Worm (Caenorhabditis elegans) whole organism, L4 larva: ENCODE results near the gene C45G9.9.
A peak's percentile ranks its signal among the peaks of the same experiment; 100 is the strongest.

ENCODE experiments used
- F10B5.3 ChIP-seq: sonication (generic microtip); optimal IDR thresholded peaks from 2 replicates; lab custom pipeline; 2016; ENCODE audit warnings: mild to moderate bottlenecking, missing genetic modification characterization, missing compliant biosample characterization
- F26F4.8 ChIP-seq: fragments of 200-800 bp; sonication (Bioruptor generic); conservative IDR thresholded peaks from 2 replicates; pipeline ENCODE4 v1.3.6; 2022; ENCODE audit warnings: missing genetic modification characterization, missing compliant biosample characterization
- F44E2.7 ChIP-seq: fragments of 200-800 bp; sonication (Bioruptor generic); IDR thresholded peaks from 2 replicates; pipeline ENCODE4 v2.1.2; 2022; ENCODE audit warnings: missing genetic modification characterization, missing compliant biosample characterization
- F49E8.2 ChIP-seq: sonication (generic microtip); optimal IDR thresholded peaks from 2 replicates; lab custom pipeline; 2016; ENCODE audit warnings: missing compliant biosample characterization, mild to moderate bottlenecking, missing genetic modification characterization, borderline replicate concordance
- R02D3.7 ChIP-seq: fragments of 150-350 bp; sonication (generic microtip); optimal IDR thresholded peaks from 3 replicates; lab custom pipeline; 2014; ENCODE audit warnings: missing biosample characterization, missing genetic modification characterization
- T20F7.1 ChIP-seq: fragments of 200-800 bp; sonication (Bioruptor generic); optimal IDR thresholded peaks from 2 replicates; lab custom pipeline; 2018; ENCODE audit warnings: mild to moderate bottlenecking, missing genetic modification characterization, missing compliant biosample characterization
- Y105C5A.15 ChIP-seq: fragments of 200-800 bp; sonication (Bioruptor generic); IDR thresholded peaks from 2 replicates; pipeline ENCODE4 v1.3.6; 2022; ENCODE audit warnings: missing genetic modification characterization, missing compliant biosample characterization
- Y75B8A.6 ChIP-seq: fragments of 200-800 bp; sonication (Bioruptor generic); IDR thresholded peaks from 2 replicates; pipeline ENCODE4 v1.3.6; 2022; ENCODE audit warnings: missing genetic modification reagents, missing genetic modification characterization, missing compliant biosample characterization
- ama-1 ChIP-seq: fragments of 150-350 bp; optimal IDR thresholded peaks from 2 replicates; lab custom pipeline; 2014; ENCODE audit warnings: inconsistent platforms, mixed read lengths
- arid-1 ChIP-seq: fragments of 200-800 bp; sonication (Bioruptor generic); conservative IDR thresholded peaks from 2 replicates; pipeline ENCODE4 v1.3.6; 2022; ENCODE audit warnings: missing genetic modification reagents, missing genetic modification characterization, missing compliant biosample characterization
- ceh-28 ChIP-seq: fragments of 150-350 bp; optimal IDR thresholded peaks from 2 replicates; lab custom pipeline; 2014; ENCODE audit warnings: missing biosample characterization, missing genetic modification reagents, missing genetic modification characterization
- ceh-44 ChIP-seq: fragments of 200-800 bp; sonication (Bioruptor generic); IDR thresholded peaks from 2 replicates; pipeline ENCODE4 v1.3.6; 2022; ENCODE audit warnings: missing genetic modification reagents, missing genetic modification characterization, missing compliant biosample characterization
- daf-16 ChIP-seq, 3 experiments: sonication (generic microtip); optimal IDR thresholded peaks; 2 replicates each; lab custom pipeline; 2016 to 2017; ENCODE audit warnings: missing genetic modification characterization in 3 of 3, missing genetic modification reagents in 3 of 3, mild to moderate bottlenecking in 2 of 3, missing compliant biosample characterization in 2 of 3, missing biosample characterization in 1 of 3, moderate library complexity in 1 of 3
- daf-19 ChIP-seq: fragments of 200-800 bp; sonication (Bioruptor generic); conservative IDR thresholded peaks from 2 replicates; pipeline ENCODE4 v1.3.6; 2022; ENCODE audit warnings: missing genetic modification characterization, missing compliant biosample characterization
- dmd-8 ChIP-seq: fragments of 200-800 bp; sonication (Bioruptor generic); IDR thresholded peaks from 2 replicates; pipeline ENCODE4 v1.3.6; 2022; ENCODE audit warnings: missing genetic modification characterization, missing compliant biosample characterization
- dpl-1 ChIP-seq: fragments of 150-350 bp; optimal IDR thresholded peaks from 2 replicates; lab custom pipeline; 2014; ENCODE audit warnings: missing biosample characterization, missing genetic modification reagents, missing genetic modification characterization
- duxl-1 ChIP-seq: sonication (generic microtip); optimal IDR thresholded peaks from 2 replicates; lab custom pipeline; 2016; ENCODE audit warnings: mild to moderate bottlenecking, missing genetic modification characterization, moderate library complexity, missing compliant biosample characterization; ENCODE audit not compliant: poor library complexity
- dve-1 ChIP-seq: sonication (generic microtip); optimal IDR thresholded peaks from 2 replicates; lab custom pipeline; 2017; ENCODE audit warnings: antibody characterized with exemption, mild to moderate bottlenecking, missing genetic modification characterization, missing compliant biosample characterization; ENCODE audit not compliant: insufficient read depth
- egl-27 ChIP-seq: sonication (generic microtip); optimal IDR thresholded peaks from 3 replicates; lab custom pipeline; 2017; ENCODE audit warnings: missing biosample characterization, missing genetic modification reagents, missing genetic modification characterization
- egl-43 ChIP-seq: fragments of 200-800 bp; sonication (Bioruptor generic); IDR thresholded peaks from 2 replicates; pipeline ENCODE4 v1.3.6; 2022; ENCODE audit warnings: missing genetic modification reagents, missing genetic modification characterization, missing compliant biosample characterization
- fkh-10 ChIP-seq: fragments of 150-350 bp; optimal IDR thresholded peaks from 2 replicates; lab custom pipeline; 2014; ENCODE audit warnings: missing biosample characterization, missing genetic modification reagents, missing genetic modification characterization
- hif-1 ChIP-seq, 2 experiments: sonication (generic microtip); optimal IDR thresholded peaks; 2 replicates each; lab custom pipeline; 2016 to 2017; ENCODE audit warnings: missing compliant biosample characterization in 2 of 2, missing genetic modification characterization in 2 of 2, missing genetic modification reagents in 2 of 2, missing genotype in 2 of 2, mild to moderate bottlenecking in 1 of 2
- hlh-11 ChIP-seq: fragments of 200-800 bp; sonication (Bioruptor generic); optimal IDR thresholded peaks from 2 replicates; lab custom pipeline; 2018; ENCODE audit warnings: mild to moderate bottlenecking, missing genetic modification characterization, missing compliant biosample characterization
- lin-13 ChIP-seq: fragments of 150-350 bp; optimal IDR thresholded peaks from 2 replicates; lab custom pipeline; 2014; ENCODE audit warnings: missing biosample characterization, missing genetic modification reagents, missing genetic modification characterization
- lin-38 ChIP-seq: fragments of 200-800 bp; sonication (Bioruptor generic); IDR thresholded peaks from 2 replicates; pipeline ENCODE4 v1.3.6; 2022; ENCODE audit warnings: missing genetic modification reagents, missing genetic modification characterization, missing compliant biosample characterization
- lir-3 ChIP-seq: sonication (generic microtip); optimal IDR thresholded peaks from 2 replicates; lab custom pipeline; 2016; ENCODE audit warnings: mild to moderate bottlenecking, missing genetic modification characterization, missing compliant biosample characterization
- lsy-2 ChIP-seq, 2 experiments: fragments of 150-350 bp in 1 of 2; sonication (generic microtip) in 1 of 2; optimal IDR thresholded peaks; 2 replicates each; lab custom pipeline; 2014 to 2017; ENCODE audit warnings: missing biosample characterization in 2 of 2, missing genetic modification characterization in 2 of 2
- mdt-29 ChIP-seq: fragments of 200-800 bp; sonication (Bioruptor generic); IDR thresholded peaks from 2 replicates; pipeline ENCODE4 v1.3.6; 2022; ENCODE audit warnings: missing genetic modification reagents, missing genetic modification characterization, missing compliant biosample characterization
- mxl-2 ChIP-seq: fragments of 200-800 bp; sonication (Bioruptor generic); conservative IDR thresholded peaks from 2 replicates; pipeline ENCODE4 v1.3.6; 2022; ENCODE audit warnings: missing genetic modification reagents, missing genetic modification characterization, missing compliant biosample characterization
- mxl-3 ChIP-seq: fragments of 200-800 bp; sonication (Bioruptor generic); optimal IDR thresholded peaks from 2 replicates; lab custom pipeline; 2018; ENCODE audit warnings: mild to moderate bottlenecking, missing genetic modification characterization, missing compliant biosample characterization
- nhr-11 ChIP-seq: fragments of 150-350 bp; optimal IDR thresholded peaks from 2 replicates; lab custom pipeline; 2014; ENCODE audit warnings: missing biosample characterization, missing genetic modification characterization
- nhr-25 ChIP-seq: sonication (generic microtip); optimal IDR thresholded peaks from 2 replicates; lab custom pipeline; 2017; ENCODE audit warnings: missing genetic modification characterization, mild to moderate bottlenecking, missing compliant biosample characterization, antibody characterized with exemption, moderate library complexity, borderline replicate concordance; ENCODE audit not compliant: insufficient read depth
- nhr-28 ChIP-seq: fragments of 150-350 bp; optimal IDR thresholded peaks from 2 replicates; lab custom pipeline; 2014; ENCODE audit warnings: missing biosample characterization, missing genetic modification characterization
- nhr-41 ChIP-seq: fragments of 200-800 bp; sonication (Bioruptor generic); IDR thresholded peaks from 2 replicates; pipeline ENCODE4 v1.3.6; 2022; ENCODE audit warnings: missing genetic modification reagents, missing genetic modification characterization, missing compliant biosample characterization
- nhr-6 ChIP-seq: fragments of 150-350 bp; optimal IDR thresholded peaks from 2 replicates; lab custom pipeline; 2014; ENCODE audit warnings: missing biosample characterization, missing genetic modification characterization
- pha-4 ChIP-seq, 2 experiments: fragments of 150-350 bp in 1 of 2; fragments of 200-800 bp in 1 of 2; sonication (Bioruptor generic) in 1 of 2; IDR thresholded peaks in 1 of 2; optimal IDR thresholded peaks in 1 of 2; 2 replicates each; pipeline versions ENCODE4 v1.3.6 to Lab custom; 2014 to 2022; ENCODE audit warnings: missing genetic modification characterization in 2 of 2, missing genetic modification reagents in 2 of 2, missing biosample characterization in 1 of 2, missing compliant biosample characterization in 1 of 2
- php-3 ChIP-seq: fragments of 200-800 bp; sonication (Bioruptor generic); IDR thresholded peaks from 2 replicates; pipeline ENCODE4 v1.3.6; 2022; ENCODE audit warnings: missing genetic modification reagents, missing genetic modification characterization, missing compliant biosample characterization
- pqm-1 ChIP-seq: sonication (generic microtip); optimal IDR thresholded peaks from 2 replicates; lab custom pipeline; 2017; ENCODE audit warnings: missing biosample characterization, missing genetic modification characterization
- rbr-2 ChIP-seq: sonication (generic microtip); optimal IDR thresholded peaks from 2 replicates; lab custom pipeline; 2016; ENCODE audit warnings: missing genotype, missing genetic modification characterization, missing compliant biosample characterization
- saeg-2 ChIP-seq: fragments of 200-800 bp; sonication (Bioruptor generic); IDR thresholded peaks from 2 replicates; pipeline ENCODE4 v1.3.6; 2022; ENCODE audit warnings: missing genetic modification reagents, missing genetic modification characterization, missing compliant biosample characterization
- set-16 ChIP-seq: fragments of 200-800 bp; sonication (Bioruptor generic); IDR thresholded peaks from 2 replicates; pipeline ENCODE4 v1.3.6; 2022; ENCODE audit warnings: missing genetic modification reagents, missing genetic modification characterization, missing compliant biosample characterization
- spr-3 ChIP-seq: fragments of 200-800 bp; sonication (Bioruptor generic); optimal IDR thresholded peaks from 2 replicates; lab custom pipeline; 2018; ENCODE audit warnings: mild to moderate bottlenecking, missing genetic modification characterization, missing compliant biosample characterization
- tag-97 ChIP-seq: fragments of 200-800 bp; sonication (Bioruptor generic); IDR thresholded peaks from 2 replicates; pipeline ENCODE4 v1.3.6; 2022; ENCODE audit warnings: missing genetic modification characterization, missing compliant biosample characterization
- unc-130 ChIP-seq: sonication (generic microtip); optimal IDR thresholded peaks from 2 replicates; lab custom pipeline; 2016; ENCODE audit warnings: missing genetic modification reagents, missing genetic modification characterization, missing compliant biosample characterization
- unc-62 ChIP-seq, 3 experiments: fragments of 150-350 bp in 1 of 3; sonication (generic microtip); optimal IDR thresholded peaks in 2 of 3; peaks in 1 of 3; 1 replicate in 1 of 3; 2 replicates in 2 of 3; lab custom pipeline; 2014 to 2017; ENCODE audit warnings: missing biosample characterization in 3 of 3, missing genetic modification characterization in 3 of 3, missing genetic modification reagents in 3 of 3, missing genotype in 1 of 3
- zfp-2 ChIP-seq: sonication (generic microtip); optimal IDR thresholded peaks from 2 replicates; lab custom pipeline; 2016; ENCODE audit warnings: mild to moderate bottlenecking, missing genetic modification characterization, missing compliant biosample characterization
- zip-11 ChIP-seq: fragments of 200-800 bp; sonication (Bioruptor generic); IDR thresholded peaks from 2 replicates; pipeline ENCODE4 v1.3.6; 2022; ENCODE audit warnings: missing genetic modification characterization, missing compliant biosample characterization
- ztf-11 ChIP-seq: fragments of 150-350 bp; optimal IDR thresholded peaks from 2 replicates; lab custom pipeline; 2014; ENCODE audit warnings: missing biosample characterization, missing genetic modification characterization

C45G9.9 gene

DNA sequence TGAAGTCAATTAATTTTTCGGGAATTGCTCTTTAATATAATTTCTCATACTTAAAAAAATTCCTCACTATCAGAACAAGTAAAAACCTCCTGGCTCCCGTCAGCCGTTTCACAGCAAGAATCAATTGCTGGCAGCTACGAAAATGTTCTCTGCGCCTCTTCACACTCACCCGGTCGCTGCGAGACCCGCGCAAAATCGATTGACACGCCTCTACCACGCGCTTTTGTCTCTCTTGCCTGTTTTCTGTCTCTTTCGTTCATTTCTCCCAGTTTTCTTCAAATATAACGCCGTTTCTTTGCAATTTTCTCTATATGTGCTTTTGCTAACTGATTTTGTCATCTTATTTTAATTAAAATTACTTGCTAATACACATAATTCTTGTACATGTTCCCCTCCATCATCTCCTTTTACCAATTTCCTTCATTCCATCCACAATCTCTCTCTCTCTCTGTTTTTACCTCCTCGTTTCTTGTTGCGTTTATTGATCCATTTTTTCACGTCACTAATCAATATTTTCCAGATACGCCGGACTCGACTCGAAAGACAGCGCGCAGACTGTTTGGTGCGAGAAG, 31.1 kb downstream of the C45G9.9 start, which contains the start of gene pcf-11 (continued):
- TF ChIP-seq unc-130 (GFP tag; lab: Kevin White, UChicago): peak; percentile 7
- TF ChIP-seq ama-1 (lab: Kevin White, UChicago): peak; percentile 90
- peak; percentile 81 for TF ChIP-seq mxl-3 (GFP tag; lab: Kevin White, UChicago)
- peak; percentile 34 for TF ChIP-seq rbr-2
- no peak for TF ChIP-seq pha-4 (GFP tag; IDR thresholded peaks at IDR 0.05; lab: Robert Waterston, UW)
- TF ChIP-seq pha-4 (tag; optimal IDR thresholded peaks at IDR 0.05; lab: Kevin White, UChicago): no peak
- no peak for TF ChIP-seq daf-16 (GFP tag; optimal IDR thresholded peaks at IDR 0.05; lab: Kevin White, UChicago)
- TF ChIP-seq daf-16 (tag; optimal IDR thresholded peaks at IDR 0.05; lab: Kevin White, UChicago): peak; percentile 27
- no peak for TF ChIP-seq saeg-2 (GFP tag; lab: Robert Waterston, UW)
- TF ChIP-seq R02D3.7 (tag; lab: Kevin White, UChicago): no peak
- TF ChIP-seq nhr-25 (tag; lab: Kevin White, UChicago): no peak
- peak; percentile 41 for TF ChIP-seq nhr-11 (tag; lab: Kevin White, UChicago)
- TF ChIP-seq zfp-2 (tag; lab: Kevin White, UChicago): no peak
- no peak for TF ChIP-seq php-3 (GFP tag; lab: Robert Waterston, UW)
- no peak for TF ChIP-seq F10B5.3 (tag; lab: Kevin White, UChicago)
- TF ChIP-seq T20F7.1 (GFP tag; lab: Kevin White, UChicago): no peak
- peak; percentile 50 for TF ChIP-seq nhr-6
- no peak for TF ChIP-seq duxl-1
- peak; percentile 61 for TF ChIP-seq dpl-1
- peak; percentile 24 to 65 for TF ChIP-seq lsy-2 (tag; optimal IDR thresholded peaks at IDR 0.05; lab: Kevin White, UChicago)
- no peak for TF ChIP-seq egl-27 (tag; lab: Kevin White, UChicago)
- peak; percentile 68 for TF ChIP-seq lin-13 (GFP tag; lab: Kevin White, UChicago)
- TF ChIP-seq mxl-2: no peak
- TF ChIP-seq zip-11 (GFP tag; lab: Robert Waterston, UW): no peak
- no peak for TF ChIP-seq F26F4.8 (GFP tag; lab: Robert Waterston, UW)
- peak; percentile 50 for TF ChIP-seq lin-38
- TF ChIP-seq hif-1 (tag; optimal IDR thresholded peaks at IDR 0.05; lab: Kevin White, UChicago): no peak
- no peak for TF ChIP-seq Y105C5A.15 (GFP tag; lab: Robert Waterston, UW)
- peak; percentile 64 for TF ChIP-seq hlh-11
- no peak for TF ChIP-seq F44E2.7 (GFP tag; lab: Robert Waterston, UW)
- no peak for TF ChIP-seq F49E8.2 (tag; lab: Kevin White, UChicago)
- no peak for TF ChIP-seq ztf-11
- peak; percentile 50 for TF ChIP-seq nhr-28 (tag; lab: Kevin White, UChicago)
- peak; percentile 33; the same call in 1 of the 2 replicates for TF ChIP-seq set-16
- no peak for TF ChIP-seq tag-97 (GFP tag; lab: Robert Waterston, UW)
- peak; percentile 58 for TF ChIP-seq ceh-28 (tag; lab: Kevin White, UChicago)
- no peak for TF ChIP-seq spr-3 (GFP tag; lab: Kevin White, UChicago)
- 0 out of 2 replicates have a peak, but pooled peaks have one; percentile 6 for TF ChIP-seq mdt-29 (GFP tag; lab: Robert Waterston, UW)
- TF ChIP-seq arid-1 (GFP tag; lab: Robert Waterston, UW): no peak
- TF ChIP-seq daf-19: no peak
- no peak for TF ChIP-seq dmd-8 (GFP tag; lab: Robert Waterston, UW)
- TF ChIP-seq lir-3: no peak
- no peak for TF ChIP-seq nhr-41 (GFP tag; lab: Robert Waterston, UW)
- TF ChIP-seq fkh-10 (GFP tag; lab: Kevin White, UChicago): no peak
- no peak for TF ChIP-seq Y75B8A.6 (GFP tag; lab: Robert Waterston, UW)
- TF ChIP-seq pqm-1 (tag; lab: Kevin White, UChicago): no peak
- TF ChIP-seq egl-43 (GFP tag; lab: Robert Waterston, UW): no peak
- peak; percentile 53 for TF ChIP-seq dve-1
- no peak for TF ChIP-seq unc-62 (GFP tag; optimal IDR thresholded peaks at IDR 0.05 in 1 of 2; lab: Kevin White, UChicago)
- TF ChIP-seq unc-62 (tag; optimal IDR thresholded peaks at IDR 0.05; lab: Kevin White, UChicago): no peak
- TF ChIP-seq ceh-44: no peak
